Fruit fly (Drosophila melanogaster) whole organism, embryonic: Measurements from ENCODE around the gene EndoGI.

Experiments
- Awh ChIP-seq: fragments of 200-800 bp; sonication (Bioruptor generic); IDR thresholded peaks from 2 replicates; pipeline ENCODE4, ENCODE4 v1.3.6; 2022; ENCODE audit warnings: missing biosample characterization, missing genetic modification characterization
- B-H2 ChIP-seq: fragments of 200-800 bp; sonication (Bioruptor generic); optimal IDR thresholded peaks from 2 replicates; lab custom pipeline; 2018; ENCODE audit warnings: missing biosample characterization, mild to moderate bottlenecking, missing genetic modification characterization
- Bgb ChIP-seq: fragments of 200-800 bp; sonication (Bioruptor generic); IDR thresholded peaks from 2 replicates; pipeline ENCODE4 v1.3.6; 2022; ENCODE audit warnings: missing biosample characterization, missing genetic modification characterization; ENCODE audit not compliant: partially characterized antibody
- CG10543 ChIP-seq: fragments of 200-800 bp; sonication (Bioruptor generic); optimal IDR thresholded peaks from 3 replicates; lab custom pipeline; 2017; ENCODE audit warnings: missing biosample characterization, mild to moderate bottlenecking, missing genetic modification characterization, moderate library complexity
- CG10654 ChIP-seq: fragments of 200-800 bp; sonication (Bioruptor generic); optimal IDR thresholded peaks from 2 replicates; lab custom pipeline; 2016; ENCODE audit warnings: missing biosample characterization, missing genetic modification characterization
- CG10959 ChIP-seq: fragments of 200-800 bp; sonication (Bioruptor generic); IDR thresholded peaks from 2 replicates; pipeline ENCODE4 v1.3.6; 2022; ENCODE audit warnings: missing biosample characterization, missing genetic modification characterization
- CG11398 ChIP-seq: fragments of 200-800 bp; sonication (Bioruptor generic); optimal IDR thresholded peaks from 2 replicates; lab custom pipeline; 2016; ENCODE audit warnings: missing biosample characterization, missing genetic modification characterization
- CG11504 ChIP-seq: fragments of 200-800 bp; sonication (Bioruptor generic); optimal IDR thresholded peaks from 3 replicates; lab custom pipeline; 2019; ENCODE audit warnings: missing biosample characterization, mild to moderate bottlenecking, missing genetic modification characterization, moderate library complexity
- CG1233 ChIP-seq: fragments of 200-800 bp; sonication (Bioruptor generic); optimal IDR thresholded peaks from 4 replicates; lab custom pipeline; 2018; ENCODE audit warnings: missing biosample characterization, mild to moderate bottlenecking, missing genetic modification characterization
- CG13894 ChIP-seq: fragments of 200-800 bp; sonication (Bioruptor generic); optimal IDR thresholded peaks from 3 replicates; lab custom pipeline; 2018; ENCODE audit warnings: missing biosample characterization, mild to moderate bottlenecking, missing genetic modification characterization, moderate library complexity
- CG15601 ChIP-seq: fragments of 200-800 bp; sonication (Bioruptor generic); optimal IDR thresholded peaks from 3 replicates; lab custom pipeline; 2019; ENCODE audit warnings: missing biosample characterization, mild to moderate bottlenecking, missing genetic modification characterization, moderate library complexity
- CG15696 ChIP-seq: fragments of 200-800 bp; sonication (Bioruptor generic); optimal IDR thresholded peaks from 2 replicates; lab custom pipeline; 2019; ENCODE audit warnings: missing biosample characterization, mild to moderate bottlenecking, missing genetic modification characterization, moderate library complexity
- CG17385 ChIP-seq: fragments of 200-800 bp; sonication (Bioruptor generic); optimal IDR thresholded peaks from 3 replicates; lab custom pipeline; 2018; ENCODE audit warnings: missing biosample characterization, mild to moderate bottlenecking, missing genetic modification characterization
- CG18476 ChIP-seq: fragments of 200-800 bp; sonication (Bioruptor generic); optimal IDR thresholded peaks from 2 replicates; lab custom pipeline; 2016; ENCODE audit warnings: missing biosample characterization, mild to moderate bottlenecking, missing genetic modification characterization
- CG18619 ChIP-seq: fragments of 200-800 bp; sonication (Bioruptor generic); optimal IDR thresholded peaks from 3 replicates; lab custom pipeline; 2017; ENCODE audit warnings: missing biosample characterization, mild to moderate bottlenecking, missing genetic modification characterization
- CG30020 ChIP-seq: fragments of 200-800 bp; optimal IDR thresholded peaks from 2 replicates; lab custom pipeline; 2019; ENCODE audit warnings: missing biosample characterization, mild to moderate bottlenecking, missing genetic modification characterization, moderate library complexity
- CG33213 ChIP-seq: fragments of 200-800 bp; sonication (Bioruptor generic); optimal IDR thresholded peaks from 3 replicates; lab custom pipeline; 2016; ENCODE audit warnings: missing biosample characterization, missing genetic modification characterization
- CG3407 ChIP-seq: fragments of 200-800 bp; sonication (Bioruptor generic); optimal IDR thresholded peaks from 2 replicates; lab custom pipeline; 2018; ENCODE audit warnings: missing biosample characterization, mild to moderate bottlenecking, missing genetic modification characterization
- CG4730 ChIP-seq: fragments of 200-800 bp; sonication (Bioruptor generic); IDR thresholded peaks from 2 replicates; pipeline ENCODE4 v1.3.6; 2022; ENCODE audit warnings: missing biosample characterization, missing genetic modification characterization
- CG6254 ChIP-seq: fragments of 200-800 bp; sonication (Bioruptor generic); optimal IDR thresholded peaks from 3 replicates; lab custom pipeline; 2017; ENCODE audit warnings: mild to moderate bottlenecking, missing biosample characterization, missing genetic modification reagents, missing genetic modification characterization
- CG6272 ChIP-seq: fragments of 200-800 bp; sonication (Bioruptor generic); IDR thresholded peaks from 2 replicates; pipeline ENCODE4 v1.3.6; 2022; ENCODE audit warnings: missing biosample characterization, missing genetic modification characterization
- CG6813 ChIP-seq: fragments of 200-800 bp; sonication (Bioruptor generic); optimal IDR thresholded peaks from 2 replicates; lab custom pipeline; 2017; ENCODE audit warnings: missing biosample characterization, missing genetic modification characterization, mild to moderate bottlenecking, moderate library complexity, missing genetic modification reagents
- CG7928 ChIP-seq: fragments of 200-800 bp; sonication (Bioruptor generic); optimal IDR thresholded peaks from 2 replicates; lab custom pipeline; 2017; ENCODE audit warnings: missing biosample characterization, mild to moderate bottlenecking, missing genetic modification characterization
- CG9727 ChIP-seq: fragments of 200-800 bp; sonication (Bioruptor generic); optimal IDR thresholded peaks from 3 replicates; lab custom pipeline; 2017; ENCODE audit warnings: missing biosample characterization, mild to moderate bottlenecking, missing genetic modification characterization
- CkIIα-i1 ChIP-seq: fragments of 200-800 bp; sonication (Bioruptor generic); IDR thresholded peaks from 2 replicates; pipeline ENCODE4 v1.3.6; 2022; ENCODE audit warnings: missing biosample characterization, missing genetic modification characterization
- Dbx ChIP-seq: fragments of 200-800 bp; sonication (Bioruptor generic); IDR thresholded peaks from 3 replicates; pipeline ENCODE4 v1.3.6; 2022; ENCODE audit warnings: missing biosample characterization, missing genetic modification characterization
- Dek ChIP-seq: fragments of 200-800 bp; sonication (Bioruptor generic); optimal IDR thresholded peaks from 3 replicates; lab custom pipeline; 2019; ENCODE audit warnings: missing biosample characterization, mild to moderate bottlenecking, missing genetic modification characterization, moderate library complexity
- Dip3 ChIP-seq: fragments of 200-800 bp; sonication (Bioruptor generic); optimal IDR thresholded peaks from 3 replicates; lab custom pipeline; 2016; ENCODE audit warnings: missing biosample characterization, missing genetic modification characterization
- Hey ChIP-seq: fragments of 200-800 bp; sonication (Bioruptor generic); optimal IDR thresholded peaks from 3 replicates; lab custom pipeline; 2018; ENCODE audit warnings: missing biosample characterization, mild to moderate bottlenecking, missing genetic modification characterization
- Hr3 ChIP-seq: fragments of 200-800 bp; sonication (Bioruptor generic); optimal IDR thresholded peaks from 3 replicates; lab custom pipeline; 2016; ENCODE audit warnings: missing biosample characterization, missing genetic modification characterization
- Jarid2 ChIP-seq: fragments of 200-800 bp; sonication (Bioruptor generic); optimal IDR thresholded peaks from 3 replicates; lab custom pipeline; 2017; ENCODE audit warnings: mild to moderate bottlenecking, missing biosample characterization, missing genetic modification reagents, missing genetic modification characterization
- Mad ChIP-seq: fragments of 200-800 bp; sonication (Bioruptor generic); optimal IDR thresholded peaks from 2 replicates; lab custom pipeline; 2016; ENCODE audit warnings: missing biosample characterization, missing genetic modification characterization
- Neu2 ChIP-seq: fragments of 200-800 bp; sonication (Bioruptor generic); optimal IDR thresholded peaks from 3 replicates; lab custom pipeline; 2016; ENCODE audit warnings: missing biosample characterization, missing genetic modification characterization, borderline replicate concordance
- Nf-YB ChIP-seq: fragments of 200-800 bp; sonication (Bioruptor generic); optimal IDR thresholded peaks from 3 replicates; lab custom pipeline; 2019; ENCODE audit warnings: missing biosample characterization, mild to moderate bottlenecking, missing genetic modification characterization, moderate library complexity
- Oaz ChIP-seq: fragments of 200-800 bp; sonication (Bioruptor generic); IDR thresholded peaks from 2 replicates; pipeline ENCODE4 v1.3.6; 2022; ENCODE audit warnings: missing biosample characterization, missing genetic modification characterization
- ap ChIP-seq: fragments of 200-800 bp; sonication (Bioruptor generic); IDR thresholded peaks from 2 replicates; pipeline ENCODE4 v1.3.6; 2022; ENCODE audit warnings: missing biosample characterization, missing genetic modification characterization
- hb ChIP-seq: fragments of 200-800 bp; sonication (Bioruptor generic); IDR thresholded peaks from 3 replicates; pipeline ENCODE4 v1.3.6; 2022; ENCODE audit warnings: missing biosample characterization, missing genetic modification characterization; ENCODE audit not compliant: partially characterized antibody
- insv ChIP-seq, 2 experiments: fragments of 200-800 bp; sonication (Bioruptor generic); optimal IDR thresholded peaks; 3 replicates each; lab custom pipeline; 2016 to 2018; ENCODE audit warnings: missing biosample characterization in 2 of 2, missing genetic modification characterization in 2 of 2
- knrl ChIP-seq: fragments of 200-800 bp; sonication (Bioruptor generic); IDR thresholded peaks from 3 replicates; pipeline ENCODE4 v1.3.6; 2022; ENCODE audit warnings: missing biosample characterization, missing genetic modification characterization; ENCODE audit not compliant: partially characterized antibody
- luna ChIP-seq: fragments of 200-800 bp; sonication (Bioruptor generic); optimal IDR thresholded peaks from 2 replicates; lab custom pipeline; 2016; ENCODE audit warnings: missing biosample characterization, missing genetic modification characterization
- oc ChIP-seq: fragments of 200-800 bp; sonication (Bioruptor generic); optimal IDR thresholded peaks from 2 replicates; lab custom pipeline; 2018; ENCODE audit warnings: missing biosample characterization, mild to moderate bottlenecking, missing genetic modification characterization, moderate library complexity
- pan ChIP-seq, 4 experiments: fragments of >200 bp in 3 of 4; fragments of 200-800 bp in 1 of 4; sonication (Bioruptor generic) in 1 of 4; optimal IDR thresholded peaks in 3 of 4; IDR thresholded peaks in 1 of 4; 2 replicates each; pipeline versions ENCODE4 v1.3.6 to Lab custom; 2017 to 2022; ENCODE audit warnings: missing biosample characterization in 2 of 4, missing genetic modification characterization in 2 of 4, mixed read lengths in 1 of 4
- ranshi ChIP-seq: fragments of 200-800 bp; sonication (Bioruptor generic); IDR thresholded peaks from 2 replicates; pipeline ENCODE4 v1.3.6; 2022; ENCODE audit warnings: missing biosample characterization, missing genetic modification characterization
- rib ChIP-seq: fragments of 200-800 bp; sonication (Bioruptor generic); IDR thresholded peaks from 2 replicates; pipeline ENCODE4 v1.3.6; 2022; ENCODE audit warnings: missing biosample characterization, missing genetic modification characterization
- unpg ChIP-seq: fragments of 200-800 bp; sonication (Bioruptor generic); optimal IDR thresholded peaks from 3 replicates; lab custom pipeline; 2018; ENCODE audit warnings: missing biosample characterization, mild to moderate bottlenecking, missing genetic modification characterization, moderate library complexity
- vvl ChIP-seq: fragments of 200-800 bp; sonication (Bioruptor generic); IDR thresholded peaks from 2 replicates; pipeline ENCODE4 v1.3.6; 2022; ENCODE audit warnings: missing biosample characterization, missing genetic modification characterization
- z ChIP-seq: fragments of 200-800 bp; sonication (Bioruptor generic); IDR thresholded peaks from 3 replicates; pipeline ENCODE4 v1.3.6; 2022; ENCODE audit warnings: missing biosample characterization, missing genetic modification characterization

EndoGI gene

dm6 chr2L:16257227-16258071 lies at the start of gene EndoGI, which contains the start of gene PRL-1 (continued):
- no peak for TF ChIP-seq CkIIα-i1 (GFP tag; lab: Robert Waterston, UW)
- peak; percentile 25 for TF ChIP-seq CG33213 (GFP tag; lab: Kevin White, UChicago)
- peak; percentile 74 for TF ChIP-seq CG30020 (tag; lab: Kevin White, UChicago)
- peak; percentile 21 for TF ChIP-seq CG3407 (GFP tag; lab: Kevin White, UChicago)
- TF ChIP-seq Dbx = peak; percentile 71; the same call in 1 of the 3 replicates
- peak; percentile 77 for TF ChIP-seq Dek (tag; lab: Kevin White, UChicago)
- TF ChIP-seq Mad = peak; percentile 29
- peak; percentile 60 for TF ChIP-seq Hr3
- TF ChIP-seq vvl (GFP tag; lab: Robert Waterston, UW) = peak; percentile 88
- TF ChIP-seq ranshi (GFP tag; lab: Robert Waterston, UW) = peak; percentile 78; the same call in 1 of the 2 replicates
- TF ChIP-seq hb (GFP tag; lab: Robert Waterston, UW) = peak; percentile 100
- peak; percentile 45 for TF ChIP-seq CG18476 (GFP tag; lab: Kevin White, UChicago)
- peak; percentile 60 for TF ChIP-seq CG15696 (tag; lab: Kevin White, UChicago)
- peak; percentile 99 for TF ChIP-seq Bgb
- peak; percentile 99 for TF ChIP-seq knrl (GFP tag; lab: Robert Waterston, UW)
- TF ChIP-seq CG10654 (GFP tag; lab: Kevin White, UChicago) = peak; percentile 65
- TF ChIP-seq CG10959 (GFP tag; lab: Robert Waterston, UW) = no peak
- TF ChIP-seq Neu2 (GFP tag; lab: Kevin White, UChicago) = no peak
- peak; percentile 90 for TF ChIP-seq unpg
- peak; percentile 56; the same call in 1 of the 2 replicates for TF ChIP-seq CG4730 (GFP tag; lab: Robert Waterston, UW)
- peak; percentile 76 for TF ChIP-seq CG15601 (tag; lab: Kevin White, UChicago)
- TF ChIP-seq Oaz (GFP tag; lab: Robert Waterston, UW) = no peak
- peak; percentile 69 for TF ChIP-seq CG6254
- peak; percentile 74 for TF ChIP-seq CG10543 (GFP tag; lab: Kevin White, UChicago)
- no peak for TF ChIP-seq CG11398 (GFP tag; lab: Kevin White, UChicago)
- peak; percentile 67 for TF ChIP-seq oc (tag; lab: Kevin White, UChicago)
- TF ChIP-seq luna (GFP tag; lab: Kevin White, UChicago) = no peak
- peak; percentile 68 for TF ChIP-seq Nf-YB
- TF ChIP-seq pan (optimal IDR thresholded peaks at IDR 0.05; lab: Kevin White, UChicago) = no peak
- TF ChIP-seq pan (GFP tag; optimal IDR thresholded peaks at IDR 0.05 in 1 of 2, IDR thresholded peaks at IDR 0.05 in 1 of 2) = peak in 1 of 2 experiments; percentile 84
- TF ChIP-seq Dip3 (GFP tag; lab: Kevin White, UChicago) = peak; percentile 25
- peak; percentile 54 for TF ChIP-seq CG6813 (GFP tag; lab: Kevin White, UChicago)
- TF ChIP-seq CG11504 = peak; percentile 82
- TF ChIP-seq insv (GFP tag; optimal IDR thresholded peaks at IDR 0.05; lab: Kevin White, UChicago) = peak in 1 of 2 experiments; percentile 69
- TF ChIP-seq CG17385 (GFP tag; lab: Kevin White, UChicago) = peak; percentile 84
- TF ChIP-seq CG6272 (GFP tag; lab: Robert Waterston, UW) = no peak
- TF ChIP-seq rib (GFP tag; lab: Robert Waterston, UW) = peak; percentile 45; the same call in 1 of the 2 replicates
- TF ChIP-seq CG18619 (GFP tag; lab: Kevin White, UChicago) = peak; percentile 60
- no peak for TF ChIP-seq Hey
- peak; percentile 88 for TF ChIP-seq Awh
- TF ChIP-seq CG13894 (tag; lab: Kevin White, UChicago) = peak; percentile 79
- peak; percentile 11 for TF ChIP-seq Jarid2 (GFP tag; lab: Kevin White, UChicago)
- TF ChIP-seq CG9727 (GFP tag; lab: Kevin White, UChicago) = peak; percentile 71
- TF ChIP-seq CG1233 (GFP tag; lab: Kevin White, UChicago) = peak; percentile 66
- TF ChIP-seq CG7928 = no peak
- peak; percentile 72 for TF ChIP-seq ap
- no peak for TF ChIP-seq z (GFP tag; lab: Robert Waterston, UW)
- peak; percentile 81 for TF ChIP-seq B-H2 (GFP tag; lab: Kevin White, UChicago)
